Fruit fly (Drosophila melanogaster) whole organism, wandering third instar larva: ENCODE data around the gene Cpr100A.

Experiments
- Abd-B ChIP-seq: fragments of >200 bp; optimal IDR thresholded peaks from 2 replicates; lab custom pipeline; 2017; ENCODE audit warnings: missing biosample characterization, missing genetic modification characterization
- CG32264 ChIP-seq: fragments of 200-800 bp; sonication (Bioruptor generic); optimal IDR thresholded peaks from 2 replicates; lab custom pipeline; 2016; ENCODE audit warnings: missing biosample characterization, missing genetic modification characterization
- CG9705 ChIP-seq: fragments of 200-800 bp; sonication (Bioruptor generic); optimal IDR thresholded peaks from 2 replicates; lab custom pipeline; 2018; ENCODE audit warnings: missing biosample characterization, mild to moderate bottlenecking, missing genetic modification characterization
- CrebA ChIP-seq: fragments of 200-800 bp; sonication (Bioruptor generic); optimal IDR thresholded peaks from 2 replicates; lab custom pipeline; 2016; ENCODE audit warnings: missing biosample characterization, mild to moderate bottlenecking, missing genetic modification characterization, borderline replicate concordance
- Dfd ChIP-seq: fragments of >200 bp; optimal IDR thresholded peaks from 2 replicates; lab custom pipeline; 2017; ENCODE audit warnings: missing biosample characterization, missing genetic modification characterization
- Dif ChIP-seq: fragments of 200-275, 200-300 bp; sonication (Bioruptor generic); optimal IDR thresholded peaks from 2 replicates; lab custom pipeline; 2018; ENCODE audit warnings: missing biosample characterization, missing genetic modification characterization; ENCODE audit not compliant: partially characterized antibody
- GATAd ChIP-seq: sonication (Bioruptor generic); optimal IDR thresholded peaks from 2 replicates; lab custom pipeline; 2016; ENCODE audit warnings: missing biosample characterization, missing genetic modification characterization
- HLH106 ChIP-seq: fragments of 200-800 bp; optimal IDR thresholded peaks from 3 replicates; lab custom pipeline; 2019; ENCODE audit warnings: missing biosample characterization, mild to moderate bottlenecking, missing genetic modification characterization, moderate library complexity
- Hnf4 ChIP-seq: fragments of 200-800 bp; sonication (Bioruptor generic); optimal IDR thresholded peaks from 2 replicates; lab custom pipeline; 2016; ENCODE audit warnings: missing biosample characterization, mild to moderate bottlenecking, missing genetic modification characterization
- Hr78 ChIP-seq: fragments of >200 bp; optimal IDR thresholded peaks from 2 replicates; lab custom pipeline; 2017; ENCODE audit warnings: missing biosample characterization, missing genetic modification characterization
- Hr83 ChIP-seq: fragments of 200-300 bp; sonication (Bioruptor generic); optimal IDR thresholded peaks from 2 replicates; lab custom pipeline; 2016; ENCODE audit warnings: missing biosample characterization, mild to moderate bottlenecking, missing genetic modification characterization, moderate library complexity; ENCODE audit not compliant: poor library complexity, severe bottlenecking
- Jra ChIP-seq: sonication (Bioruptor generic); optimal IDR thresholded peaks from 2 replicates; lab custom pipeline; 2016; ENCODE audit warnings: missing biosample characterization, missing genetic modification characterization
- Mio ChIP-seq: sonication (Bioruptor generic); optimal IDR thresholded peaks from 2 replicates; lab custom pipeline; 2016; ENCODE audit warnings: missing biosample characterization, missing genetic modification characterization
- Myc ChIP-seq: fragments of >200 bp; optimal IDR thresholded peaks from 2 replicates; lab custom pipeline; 2017
- N ChIP-seq: fragments of >200 bp; optimal IDR thresholded peaks from 2 replicates; lab custom pipeline; 2018; ENCODE audit warnings: missing biosample characterization, missing external identifiers, missing genetic modification characterization
- OdsH ChIP-seq: fragments of 200-800 bp; sonication (Bioruptor generic); optimal IDR thresholded peaks from 2 replicates; lab custom pipeline; 2016; ENCODE audit warnings: missing biosample characterization, mild to moderate bottlenecking, missing genetic modification characterization
- Rel ChIP-seq, 2 experiments: fragments of 200-800 bp; sonication (Bioruptor generic) in 1 of 2; optimal IDR thresholded peaks; 2 replicates in 1 of 2; 3 replicates in 1 of 2; lab custom pipeline; 2016 to 2019; ENCODE audit warnings: mild to moderate bottlenecking in 2 of 2, missing biosample characterization in 2 of 2, missing genetic modification characterization in 2 of 2, moderate library complexity in 1 of 2
- Sp1 ChIP-seq: fragments of 200-800 bp; sonication (Bioruptor generic); optimal IDR thresholded peaks from 3 replicates; lab custom pipeline; 2019; ENCODE audit warnings: missing biosample characterization, mild to moderate bottlenecking, missing genetic modification characterization, moderate library complexity
- Vsx2 ChIP-seq: fragments of 200-300, 225-300 bp; sonication (Bioruptor generic); optimal IDR thresholded peaks from 2 replicates; lab custom pipeline; 2018; ENCODE audit warnings: missing biosample characterization, missing genetic modification characterization; ENCODE audit not compliant: partially characterized antibody
- br ChIP-seq: fragments of 200-800 bp; sonication (Bioruptor generic); optimal IDR thresholded peaks from 2 replicates; lab custom pipeline; 2016; ENCODE audit warnings: missing biosample characterization, missing genetic modification characterization
- brk ChIP-seq: fragments of 200-800 bp; sonication (Bioruptor generic); optimal IDR thresholded peaks from 2 replicates; lab custom pipeline; 2016; ENCODE audit warnings: missing biosample characterization, mild to moderate bottlenecking, missing genetic modification characterization
- dl ChIP-seq, 2 experiments: fragments of 175-275, 200-275 bp in 1 of 2; fragments of 200-275 bp in 1 of 2; sonication (Bioruptor generic); optimal IDR thresholded peaks; lab custom pipeline; 2018; ENCODE audit warnings: mild to moderate bottlenecking in 2 of 2, missing biosample characterization in 2 of 2, missing genetic modification characterization in 2 of 2, moderate library complexity in 2 of 2; ENCODE audit not compliant: partially characterized antibody in 2 of 2, insufficient read depth in 1 of 2
- dmrt93B ChIP-seq: fragments of 200-800 bp; sonication (Bioruptor generic); optimal IDR thresholded peaks from 2 replicates; lab custom pipeline; 2018; ENCODE audit warnings: missing biosample characterization, mild to moderate bottlenecking, missing genetic modification characterization
- dsf ChIP-seq: sonication (Bioruptor generic); optimal IDR thresholded peaks from 2 replicates; lab custom pipeline; 2016; ENCODE audit warnings: missing biosample characterization, missing genetic modification characterization, borderline replicate concordance
- ey ChIP-seq: fragments of 200-800 bp; sonication (Bioruptor generic); optimal IDR thresholded peaks from 2 replicates; lab custom pipeline; 2016; ENCODE audit warnings: missing biosample characterization, missing genetic modification characterization
- foxo ChIP-seq, 2 experiments: fragments of 200-800 bp; sonication (Bioruptor generic); optimal IDR thresholded peaks; 2 replicates in 1 of 2; 3 replicates in 1 of 2; lab custom pipeline; 2016 to 2017; ENCODE audit warnings: missing biosample characterization in 2 of 2, missing genetic modification characterization in 2 of 2
- fru ChIP-seq: fragments of 200-800 bp; sonication (Bioruptor generic); optimal IDR thresholded peaks from 3 replicates; lab custom pipeline; 2016; ENCODE audit warnings: missing biosample characterization, mild to moderate bottlenecking, missing genetic modification characterization
- h ChIP-seq: fragments of 200-800 bp; sonication (Bioruptor generic); optimal IDR thresholded peaks from 3 replicates; lab custom pipeline; 2016; ENCODE audit warnings: missing biosample characterization, mild to moderate bottlenecking, missing genetic modification characterization
- jim ChIP-seq: fragments of 175-275, 200-325 bp; sonication (Bioruptor generic); optimal IDR thresholded peaks from 2 replicates; lab custom pipeline; 2016; ENCODE audit warnings: missing biosample characterization, mild to moderate bottlenecking, missing genetic modification characterization
- lola ChIP-seq: fragments of >200 bp; optimal IDR thresholded peaks from 2 replicates; lab custom pipeline; 2017; ENCODE audit warnings: missing biosample characterization, missing genetic modification characterization
- pan ChIP-seq: fragments of >200 bp; optimal IDR thresholded peaks from 2 replicates; lab custom pipeline; 2017
- psq ChIP-seq: fragments of 200-800 bp; sonication (Bioruptor generic); optimal IDR thresholded peaks from 3 replicates; lab custom pipeline; 2017; ENCODE audit warnings: missing biosample characterization, mild to moderate bottlenecking, missing genetic modification characterization, moderate library complexity
- rgr ChIP-seq: fragments of 200-800 bp; sonication (Bioruptor generic); optimal IDR thresholded peaks from 3 replicates; lab custom pipeline; 2016; ENCODE audit warnings: missing biosample characterization, mild to moderate bottlenecking, missing genetic modification characterization
- sage ChIP-seq: fragments of 200-800 bp; sonication (Bioruptor generic); optimal IDR thresholded peaks from 2 replicates; lab custom pipeline; 2016; ENCODE audit warnings: missing biosample characterization, mild to moderate bottlenecking, missing genetic modification characterization
- sv ChIP-seq: fragments of 200-800 bp; sonication (Bioruptor generic); optimal IDR thresholded peaks from 3 replicates; lab custom pipeline; 2016; ENCODE audit warnings: missing biosample characterization, missing genetic modification characterization
- tai ChIP-seq: sonication (Bioruptor generic); optimal IDR thresholded peaks from 2 replicates; lab custom pipeline; 2016; ENCODE audit warnings: missing biosample characterization, missing genetic modification characterization
- usp ChIP-seq: fragments of >200 bp; optimal IDR thresholded peaks from 2 replicates; lab custom pipeline; 2017; ENCODE audit warnings: missing biosample characterization, missing genetic modification characterization
- woc ChIP-seq: sonication (Bioruptor generic); optimal IDR thresholded peaks from 2 replicates; lab custom pipeline; 2016; ENCODE audit warnings: missing biosample characterization, mild to moderate bottlenecking, missing genetic modification characterization

Gene Cpr100A

DNA sequence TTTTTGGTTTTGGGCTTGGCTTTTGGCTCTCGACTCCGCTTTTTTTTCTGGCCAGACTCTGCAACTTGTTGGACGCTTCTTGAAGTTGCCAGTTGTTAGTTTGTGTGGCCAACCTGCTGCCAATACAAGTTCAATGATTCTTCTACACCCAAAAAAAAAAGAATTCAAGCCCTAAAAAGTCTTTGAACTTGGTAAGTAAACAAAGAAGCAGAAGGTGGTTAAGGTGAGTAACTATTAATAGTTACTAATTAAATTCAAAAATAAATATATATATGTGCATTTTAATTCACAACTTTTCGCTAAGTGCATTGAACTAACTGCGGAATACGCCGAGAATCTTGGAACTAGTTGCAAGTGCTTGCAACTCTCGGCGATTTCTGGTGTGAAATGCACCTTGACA lies 34.2 kb upstream of the Cpr100A start:
- TF ChIP-seq Mio (no peak), h (peak; percentile 50), Sp1 (GFP tag; lab: Kevin White, UChicago) (peak; percentile 16), br (GFP tag; lab: Kevin White, UChicago) (no peak), tai (GFP tag; lab: Kevin White, UChicago) (no peak), Hnf4 (GFP tag; lab: Kevin White, UChicago) (peak; percentile 40), Vsx2 (no peak), OdsH (GFP tag; lab: Kevin White, UChicago) (peak; percentile 46), ey (GFP tag; lab: Kevin White, UChicago) (peak; percentile 4), fru (GFP tag; lab: Kevin White, UChicago) (peak; percentile 19), brk (GFP tag; lab: Kevin White, UChicago) (peak; percentile 17), foxo (GFP tag; optimal IDR thresholded peaks at IDR 0.05; lab: Kevin White, UChicago) (peak in 1 of 2 experiments; percentile 66), psq (GFP tag; lab: Kevin White, UChicago) (peak; percentile 39), rgr (GFP tag; lab: Kevin White, UChicago) (peak; percentile 59), Hr83 (GFP tag; lab: Kevin White, UChicago) (no peak)

DNA sequence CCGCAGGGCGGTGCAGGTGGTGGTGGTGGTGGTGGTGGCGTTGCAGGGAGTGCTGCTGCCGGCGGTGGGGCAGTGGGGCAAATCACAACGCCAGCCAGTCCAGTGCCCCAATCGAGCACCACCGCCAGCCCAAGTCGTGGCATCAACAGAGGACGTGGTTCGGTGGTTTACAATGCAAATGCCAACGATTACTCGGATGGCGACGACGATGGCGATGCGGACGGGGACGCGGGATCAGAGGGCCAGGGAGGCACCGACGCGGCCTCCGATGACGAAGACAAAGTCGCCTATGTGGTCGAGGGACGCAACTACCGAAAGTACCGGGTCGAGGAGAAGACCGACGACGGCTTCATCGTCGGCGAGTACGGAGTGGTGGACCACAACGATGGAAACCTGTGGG lies 26.6 kb upstream of the Cpr100A start:
- no peak for TF ChIP-seq pan (lab: Kevin White, UChicago)
- TF ChIP-seq h, result no peak
- TF ChIP-seq woc, result no peak
- TF ChIP-seq Jra (GFP tag; lab: Kevin White, UChicago), result no peak
- TF ChIP-seq N (GFP tag; lab: Kevin White, UChicago), result no peak
- TF ChIP-seq Myc (lab: Kevin White, UChicago), result no peak
- TF ChIP-seq CrebA, result no peak
- TF ChIP-seq brk (GFP tag; lab: Kevin White, UChicago), result no peak
- no peak for TF ChIP-seq Dfd (GFP tag; lab: Kevin White, UChicago)

DNA sequence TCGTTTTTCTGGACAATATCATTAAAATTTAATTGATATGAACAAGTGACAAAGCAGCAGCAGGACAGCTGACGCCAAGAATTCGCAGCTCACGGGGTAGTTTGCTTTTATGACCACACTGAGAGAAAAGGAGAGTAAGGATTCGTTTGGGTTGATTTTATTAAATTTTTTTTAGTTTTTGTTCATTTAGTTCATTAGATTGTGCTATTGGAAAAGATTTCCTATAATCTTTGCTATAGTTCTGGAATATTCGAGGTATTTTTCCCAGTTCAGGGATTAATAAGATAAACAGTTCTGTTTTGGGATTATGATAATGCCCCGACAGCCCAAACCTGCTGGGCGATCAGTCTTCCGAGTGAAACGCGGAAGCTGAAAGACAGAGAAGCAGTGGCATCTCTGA lies 25.1 kb upstream of the Cpr100A start:
- TF ChIP-seq jim (GFP tag; lab: Kevin White, UChicago) (no peak), Dfd (GFP tag; lab: Kevin White, UChicago) (no peak), Myc (lab: Kevin White, UChicago) (no peak), pan (lab: Kevin White, UChicago) (no peak), ey (GFP tag; lab: Kevin White, UChicago) (peak; percentile 46), OdsH (GFP tag; lab: Kevin White, UChicago) (peak; percentile 3), GATAd (GFP tag; lab: Kevin White, UChicago) (no peak), usp (GFP tag; lab: Kevin White, UChicago) (no peak), sv (no peak), CrebA (no peak), N (GFP tag; lab: Kevin White, UChicago) (no peak), CG9705 (GFP tag; lab: Kevin White, UChicago) (no peak), woc (peak; percentile 11), Rel (GFP tag; optimal IDR thresholded peaks at IDR 0.05; lab: Kevin White, UChicago) (no peak), Rel (tag; optimal IDR thresholded peaks at IDR 0.05; lab: Kevin White, UChicago) (no peak), Vsx2 (no peak), rgr (GFP tag; lab: Kevin White, UChicago) (no peak), Hr78 (GFP tag; lab: Kevin White, UChicago) (no peak), lola (GFP tag; lab: Kevin White, UChicago) (no peak), Sp1 (GFP tag; lab: Kevin White, UChicago) (peak; percentile 30), HLH106 (peak; percentile 44), sage (no peak), brk (GFP tag; lab: Kevin White, UChicago) (no peak), psq (GFP tag; lab: Kevin White, UChicago) (no peak), Hnf4 (GFP tag; lab: Kevin White, UChicago) (no peak), foxo (GFP tag; optimal IDR thresholded peaks at IDR 0.05; lab: Kevin White, UChicago) (peak in 1 of 2 experiments; percentile 51), CG32264 (GFP tag; lab: Kevin White, UChicago) (no peak), dl (GFP tag; optimal IDR thresholded peaks at IDR 0.05; lab: Kevin White, UChicago; ENCODE audit: insufficient read depth in 1 of 2, partially characterized antibody in 2 of 2) (no peak), h (peak; percentile 58), fru (GFP tag; lab: Kevin White, UChicago) (peak; percentile 14), Abd-B (GFP tag; lab: Kevin White, UChicago) (no peak), tai (GFP tag; lab: Kevin White, UChicago) (peak; percentile 11), dsf (GFP tag; lab: Kevin White, UChicago) (no peak), Jra (GFP tag; lab: Kevin White, UChicago) (no peak), Dif (no peak), br (GFP tag; lab: Kevin White, UChicago) (peak; percentile 7), dmrt93B (GFP tag; lab: Kevin White, UChicago) (peak; percentile 29), Mio (no peak), Hr83 (GFP tag; lab: Kevin White, UChicago) (no peak)
